Worm (Caenorhabditis elegans) whole organism, young adult: ENCODE measurements around the gene Y116F11A.6.

Source experiments
- ama-1 ChIP-seq, 3 experiments: fragments of 150-350 bp in 1 of 3; sonication (generic microtip) in 2 of 3; optimal IDR thresholded peaks; 2 replicates each; lab custom pipeline; 2014 to 2018; ENCODE audit warnings: missing biosample characterization in 2 of 3, missing genetic modification characterization in 2 of 3, missing genetic modification reagents in 2 of 3
- aptf-2 ChIP-seq: fragments of 200-800 bp; sonication (Bioruptor generic); conservative IDR thresholded peaks from 2 replicates; pipeline ENCODE4 v1.3.6; 2022; ENCODE audit warnings: missing genetic modification reagents, missing genetic modification characterization, missing compliant biosample characterization
- dpff-1 ChIP-seq: sonication (generic microtip); optimal IDR thresholded peaks from 2 replicates; lab custom pipeline; 2017; ENCODE audit warnings: mild to moderate bottlenecking, missing genetic modification characterization, missing compliant biosample characterization
- hrde-1 ChIP-seq: sonication (generic microtip); optimal IDR thresholded peaks from 2 replicates; lab custom pipeline; 2016; ENCODE audit warnings: missing genetic modification characterization, mild to moderate bottlenecking, missing compliant biosample characterization, moderate library complexity, missing genotype, missing genetic modification reagents, borderline replicate concordance
- lin-26 ChIP-seq: fragments of 200-800 bp; sonication (Bioruptor generic); IDR thresholded peaks from 2 replicates; pipeline ENCODE4 v1.3.6; 2022; ENCODE audit warnings: missing genetic modification reagents, missing genetic modification characterization, missing compliant biosample characterization
- nfya-1 ChIP-seq: sonication (generic microtip); optimal IDR thresholded peaks from 2 replicates; lab custom pipeline; 2017; ENCODE audit warnings: antibody characterized with exemption, missing compliant biosample characterization, missing genetic modification characterization, borderline replicate concordance; ENCODE audit not compliant: insufficient read depth
- snpc-4 ChIP-seq, 5 experiments: fragments of 150-350 bp in 1 of 5; sonication (generic microtip) in 4 of 5; optimal IDR thresholded peaks; 2 replicates each; lab custom pipeline; 2014 to 2018; ENCODE audit warnings: missing genetic modification characterization in 5 of 5, missing biosample characterization in 3 of 5, antibody characterized with exemption in 2 of 5, mild to moderate bottlenecking in 2 of 5, missing compliant biosample characterization in 2 of 5, missing genotype in 2 of 5, moderate library complexity in 2 of 5, missing genetic modification reagents in 1 of 5

- TF ChIP-seq aptf-2 (GFP tag; lab: Robert Waterston, UW) = no peak
- TF ChIP-seq hrde-1 (tag; lab: Kevin White, UChicago) = no peak
- no peak for TF ChIP-seq snpc-4 (GFP tag; optimal IDR thresholded peaks at IDR 0.05; lab: Kevin White, UChicago)
- no peak for TF ChIP-seq snpc-4 (tag; optimal IDR thresholded peaks at IDR 0.05; lab: Kevin White, UChicago)
- no peak for TF ChIP-seq ama-1 (optimal IDR thresholded peaks at IDR 0.05; lab: Kevin White, UChicago)
- TF ChIP-seq ama-1 (GFP tag; optimal IDR thresholded peaks at IDR 0.05; lab: Kevin White, UChicago) = no peak
- no peak for TF ChIP-seq lin-26 (GFP tag; lab: Robert Waterston, UW)
- no peak for TF ChIP-seq dpff-1 (tag; lab: Kevin White, UChicago)
- TF ChIP-seq nfya-1 (tag; lab: Kevin White, UChicago) = no peak
Observed at ce11 chrV:19672357-19672756, 47.0 kb upstream of the Y116F11A.6 start.
